Worm (Caenorhabditis elegans): ENCODE results near the gene Y54G11A.19.
"Not testable (repeated sequence)": the region's sequence is repeated elsewhere in the genome, so short reads cannot be mapped to it uniquely, and the experiment has no call there.

Gene Y54G11A.19

DNA sequence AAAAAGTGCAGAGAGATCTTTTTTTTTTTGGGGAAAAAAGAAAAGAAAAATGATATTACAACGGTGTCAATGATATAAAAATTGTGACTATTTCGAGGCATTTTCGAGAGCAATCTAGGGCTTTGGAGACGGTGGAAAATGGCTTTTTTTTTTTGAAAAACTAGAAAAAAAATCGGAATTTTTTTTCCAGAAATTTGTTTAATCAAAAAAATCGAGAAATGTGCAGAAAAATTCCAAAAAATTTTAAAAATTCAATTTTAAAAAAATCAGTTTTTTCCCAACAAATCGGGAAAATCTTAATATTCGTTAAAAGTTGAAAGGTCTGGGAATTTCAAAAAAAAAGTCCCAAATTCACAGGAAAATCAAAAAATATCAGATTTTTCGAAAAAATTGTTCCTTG, at the start of gene Y54G11A.19:
Y54G11A.19 (minus strand) TSS at position 101 of the 400 bp plus-strand sequence.
- no peak for TF ChIP-seq med-1 (GFP tag; optimal IDR thresholded peaks at IDR 0.05; ENCODE audit: insufficient read depth)
- no peak for TF ChIP-seq T22C8.4 (GFP tag; IDR thresholded peaks at IDR 0.05)
- TF ChIP-seq tab-1 (GFP tag; IDR thresholded peaks at IDR 0.05): no peak
- TF ChIP-seq ztf-23 (GFP tag; IDR thresholded peaks at IDR 0.05): no peak
- TF ChIP-seq flt-1 (GFP tag; IDR thresholded peaks at IDR 0.05): no peak
- TF ChIP-seq ref-1 (GFP tag; conservative IDR thresholded peaks at IDR 0.05): no peak
- no peak for TF ChIP-seq klf-2 (GFP tag; conservative IDR thresholded peaks at IDR 0.05)
- no peak for TF ChIP-seq ztf-29 (GFP tag; IDR thresholded peaks at IDR 0.05)
- TF ChIP-seq cog-1 (tag; optimal IDR thresholded peaks at IDR 0.05): no peak

DNA sequence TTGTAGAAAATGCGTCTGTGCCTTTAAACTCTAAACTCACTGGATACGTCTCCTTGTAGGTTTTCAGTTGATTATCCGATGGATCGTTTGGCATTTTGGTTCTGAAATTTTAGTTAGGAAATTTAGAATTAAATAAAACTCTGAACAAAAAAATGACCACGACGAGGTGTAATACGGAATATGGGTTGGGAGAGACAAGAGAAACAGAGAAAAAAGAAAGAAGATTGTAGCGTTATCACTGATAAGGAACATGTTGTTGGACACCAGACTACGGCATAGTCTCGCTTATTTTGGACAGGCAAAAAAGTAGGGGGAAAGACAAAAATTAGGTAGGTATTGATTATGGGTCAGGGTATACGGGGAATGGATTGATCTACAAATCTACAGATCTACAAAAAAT, 49.5 kb upstream of the Y54G11A.19 start, which contains the start of gene ctl-1:
ctl-1 (minus strand) TSS at position 101 of the 400 bp plus-strand sequence.
- not testable (repeated sequence) for TF ChIP-seq T22C8.4, flt-1, ztf-23 (GFP tag; IDR thresholded peaks at IDR 0.05)

DNA sequence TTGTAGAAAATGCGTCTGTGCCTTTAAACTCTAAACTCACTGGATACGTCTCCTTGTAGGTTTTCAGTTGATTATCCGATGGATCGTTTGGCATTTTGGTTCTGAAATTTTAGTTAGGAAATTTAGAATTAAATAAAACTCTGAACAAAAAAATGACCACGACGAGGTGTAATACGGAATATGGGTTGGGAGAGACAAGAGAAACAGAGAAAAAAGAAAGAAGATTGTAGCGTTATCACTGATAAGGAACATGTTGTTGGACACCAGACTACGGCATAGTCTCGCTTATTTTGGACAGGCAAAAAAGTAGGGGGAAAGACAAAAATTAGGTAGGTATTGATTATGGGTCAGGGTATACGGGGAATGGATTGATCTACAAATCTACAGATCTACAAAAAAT, 45.2 kb upstream of the Y54G11A.19 start, which contains the start of gene ctl-2:
ctl-2 (minus strand) TSS at position 101 of the 400 bp plus-strand sequence.
- TF ChIP-seq klf-2 (GFP tag; conservative IDR thresholded peaks at IDR 0.05); flt-1 (GFP tag; IDR thresholded peaks at IDR 0.05); T22C8.4 (GFP tag; IDR thresholded peaks at IDR 0.05): not testable (repeated sequence)

DNA sequence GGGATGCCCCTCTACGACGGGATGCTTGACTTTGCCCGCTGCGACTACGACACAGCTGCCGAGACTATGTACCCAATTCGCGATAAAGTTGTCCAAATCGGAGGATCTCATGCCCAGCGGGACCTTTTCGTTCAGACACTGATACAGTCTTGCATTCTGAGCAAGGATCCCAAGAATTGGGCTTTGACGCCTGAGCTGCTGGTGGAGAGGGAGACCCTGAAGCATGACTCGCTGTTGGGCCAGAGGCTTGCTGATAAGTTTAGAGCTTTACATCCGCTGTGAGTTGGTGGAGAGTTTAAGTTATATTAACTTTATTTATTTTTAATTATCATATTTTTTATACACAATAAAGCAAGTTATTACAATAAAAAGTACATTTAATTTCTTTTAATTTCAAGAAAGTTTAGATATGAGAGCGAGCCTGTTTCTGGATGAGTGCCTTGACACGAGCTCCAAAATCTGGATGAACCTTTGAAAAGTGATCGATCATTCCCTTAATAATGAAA, 42.6 kb upstream of the Y54G11A.19 start:
- no peak for TF ChIP-seq med-1 (GFP tag; optimal IDR thresholded peaks at IDR 0.05; ENCODE audit: insufficient read depth)
- no peak for TF ChIP-seq ztf-29 (GFP tag; IDR thresholded peaks at IDR 0.05)
- TF ChIP-seq cog-1 (tag; optimal IDR thresholded peaks at IDR 0.05): no peak
- no peak for TF ChIP-seq ref-1 (GFP tag; conservative IDR thresholded peaks at IDR 0.05)
- no peak for TF ChIP-seq T22C8.4 (GFP tag; IDR thresholded peaks at IDR 0.05)
- TF ChIP-seq flt-1 (GFP tag; IDR thresholded peaks at IDR 0.05): no peak
- no peak for TF ChIP-seq klf-2 (GFP tag; conservative IDR thresholded peaks at IDR 0.05)

ce11 chrII:14297050-14297449, 40.4 kb upstream of the Y54G11A.19 start, which contains the start of gene Y54G11A.7:
Gene Y54G11A.7 (plus strand): TSS chrII:14297305.
- TF ChIP-seq ztf-29 (GFP tag; IDR thresholded peaks at IDR 0.05); ref-1 (GFP tag; conservative IDR thresholded peaks at IDR 0.05); cog-1 (tag; optimal IDR thresholded peaks at IDR 0.05): not testable (repeated sequence)

DNA sequence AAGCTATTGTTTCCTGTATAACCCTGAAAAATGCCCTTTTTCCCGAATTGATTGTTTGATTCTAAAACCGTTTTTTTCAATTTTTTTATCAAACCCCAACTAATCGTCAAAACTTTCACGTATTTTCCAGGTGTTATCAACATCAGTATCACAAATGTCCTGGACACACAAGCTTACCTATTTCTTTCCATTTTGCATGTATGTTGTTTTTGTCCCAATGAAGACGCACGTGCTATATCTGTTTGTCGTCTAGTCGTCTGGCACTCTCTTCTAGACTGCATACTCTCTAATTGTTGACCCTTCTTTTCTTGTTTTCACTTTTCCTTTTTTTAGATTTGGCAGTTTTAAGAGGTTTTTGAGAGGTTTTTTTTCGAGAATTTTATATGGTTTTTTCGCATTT, 39.6 kb upstream of the Y54G11A.19 start:
- TF ChIP-seq ztf-29 (GFP tag; IDR thresholded peaks at IDR 0.05) (no peak), ref-1 (GFP tag; conservative IDR thresholded peaks at IDR 0.05) (no peak), cog-1 (tag; optimal IDR thresholded peaks at IDR 0.05) (no peak), flt-1 (GFP tag; IDR thresholded peaks at IDR 0.05) (no peak), tab-1 (GFP tag; IDR thresholded peaks at IDR 0.05) (no peak), med-1 (GFP tag; optimal IDR thresholded peaks at IDR 0.05; ENCODE audit: insufficient read depth) (no peak), ztf-23 (GFP tag; IDR thresholded peaks at IDR 0.05) (no peak), T22C8.4 (GFP tag; IDR thresholded peaks at IDR 0.05) (no peak), klf-2 (GFP tag; conservative IDR thresholded peaks at IDR 0.05) (no peak)

- TF ChIP-seq T22C8.4 (GFP tag; IDR thresholded peaks at IDR 0.05): no peak
Observed at ce11 chrII:14294390-14294789, 37.7 kb upstream of the Y54G11A.19 start.

- TF ChIP-seq med-1 (GFP tag; optimal IDR thresholded peaks at IDR 0.05; ENCODE audit: insufficient read depth) (no peak), flt-1 (GFP tag; IDR thresholded peaks at IDR 0.05) (no peak), tab-1 (GFP tag; IDR thresholded peaks at IDR 0.05) (no peak), ref-1 (GFP tag; conservative IDR thresholded peaks at IDR 0.05) (no peak)
Observed at ce11 chrII:14292519-14292918, 35.8 kb upstream of the Y54G11A.19 start, which contains the start of gene Y54G11A.4. Gene Y54G11A.4 (plus strand): TSS chrII:14292819.

- TF ChIP-seq ztf-29 (GFP tag; IDR thresholded peaks at IDR 0.05) (no peak), med-1 (GFP tag; optimal IDR thresholded peaks at IDR 0.05; ENCODE audit: insufficient read depth) (no peak), ref-1 (GFP tag; conservative IDR thresholded peaks at IDR 0.05) (no peak), T22C8.4 (GFP tag; IDR thresholded peaks at IDR 0.05) (no peak), klf-2 (GFP tag; conservative IDR thresholded peaks at IDR 0.05) (no peak), tab-1 (GFP tag; IDR thresholded peaks at IDR 0.05) (no peak), ztf-23 (GFP tag; IDR thresholded peaks at IDR 0.05) (no peak), flt-1 (GFP tag; IDR thresholded peaks at IDR 0.05) (no peak)
Observed at ce11 chrII:14290846-14291245, 34.2 kb upstream of the Y54G11A.19 start.

ce11 chrII:14288968-14289367, 32.3 kb upstream of the Y54G11A.19 start, which contains the start of gene srh-42:
Gene srh-42 (minus strand): TSS chrII:14289068.
- TF ChIP-seq cog-1 (tag; optimal IDR thresholded peaks at IDR 0.05): no peak

DNA sequence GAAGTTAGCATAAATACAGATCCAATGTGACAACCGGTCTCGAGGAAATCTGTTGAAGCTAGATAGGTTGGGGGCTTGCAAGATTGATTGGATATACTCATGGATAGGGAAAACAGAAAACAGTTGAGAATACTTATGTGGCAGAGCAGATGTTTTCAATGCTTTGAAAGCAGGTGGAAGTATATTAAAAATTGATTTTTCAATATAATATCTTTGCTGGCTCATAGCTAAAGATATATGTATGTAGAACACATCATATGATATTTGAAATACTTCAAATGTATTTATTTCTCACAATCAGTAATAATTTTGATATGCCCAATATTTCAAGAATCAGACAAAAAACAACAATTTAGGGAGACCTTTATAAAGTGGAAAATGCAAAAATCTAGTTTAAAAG, 30.6 kb upstream of the Y54G11A.19 start, which contains the start of gene srh-41:
srh-41 (minus strand) TSS at position 101 of the 400 bp plus-strand sequence.
- no peak for TF ChIP-seq ztf-23 (GFP tag; IDR thresholded peaks at IDR 0.05)
- no peak for TF ChIP-seq klf-2 (GFP tag; conservative IDR thresholded peaks at IDR 0.05)
- no peak for TF ChIP-seq ztf-29 (GFP tag; IDR thresholded peaks at IDR 0.05)
- no peak for TF ChIP-seq flt-1 (GFP tag; IDR thresholded peaks at IDR 0.05)
- TF ChIP-seq ref-1 (GFP tag; conservative IDR thresholded peaks at IDR 0.05): no peak
- TF ChIP-seq tab-1 (GFP tag; IDR thresholded peaks at IDR 0.05): no peak
- TF ChIP-seq cog-1 (tag; optimal IDR thresholded peaks at IDR 0.05): no peak
- TF ChIP-seq T22C8.4 (GFP tag; IDR thresholded peaks at IDR 0.05): no peak
- no peak for TF ChIP-seq med-1 (GFP tag; optimal IDR thresholded peaks at IDR 0.05; ENCODE audit: insufficient read depth)
